Worm (Caenorhabditis elegans) whole organism, L4/young adult: Measurements from ENCODE around the gene srw-26.

Source experiments
- W03F9.2 ChIP-seq: fragments of 150-350 bp; optimal IDR thresholded peaks from 2 replicates; lab custom pipeline; 2014; ENCODE audit warnings: missing biosample characterization, missing genetic modification characterization
- dao-5 ChIP-seq: sonication (generic microtip); optimal IDR thresholded peaks from 2 replicates; lab custom pipeline; 2016; ENCODE audit warnings: missing genotype, missing genetic modification characterization, moderate library complexity, missing compliant biosample characterization

- TF ChIP-seq dao-5 (tag; lab: Kevin White, UChicago) (no peak), W03F9.2 (tag; lab: Kevin White, UChicago) (no peak)
These were observed 37.4 kb upstream of the srw-26 start, which contains the start of gene F36G9.7 for ce11 chrV:15969653-15970052.
